Worm (Caenorhabditis elegans): ENCODE results near the gene F46C5.4.

ce11 chrII:8818257-8818656, 17.6 kb upstream of the F46C5.4 start:
- TF ChIP-seq ceh-36 (tag; optimal IDR thresholded peaks at IDR 0.05) (no peak), ets-7 (tag; optimal IDR thresholded peaks at IDR 0.05) (no peak), ama-1 (optimal IDR thresholded peaks at IDR 0.05) (no peak), tbx-11 (GFP tag; IDR thresholded peaks at IDR 0.05) (no peak), tbx-37 (GFP tag; conservative IDR thresholded peaks at IDR 0.05) (no peak), tra-4 (tag; optimal IDR thresholded peaks at IDR 0.05) (no peak), sea-1 (GFP tag; conservative IDR thresholded peaks at IDR 0.05) (no peak), F13C5.2 (tag; optimal IDR thresholded peaks at IDR 0.05) (no peak), ceh-13 (GFP tag; optimal IDR thresholded peaks at IDR 0.05) (no peak), scrt-1 (GFP tag; IDR thresholded peaks at IDR 0.05) (no peak)

All from whole organism, early embryonic.